Worm (Caenorhabditis elegans): ENCODE measurements around the gene T05A10.6.

- no peak for TF ChIP-seq ref-1 (GFP tag; conservative IDR thresholded peaks at IDR 0.05)
- TF ChIP-seq ztf-29 (GFP tag; IDR thresholded peaks at IDR 0.05) = no peak
- TF ChIP-seq klf-2 (GFP tag; conservative IDR thresholded peaks at IDR 0.05) = no peak
- TF ChIP-seq tab-1 (GFP tag; IDR thresholded peaks at IDR 0.05) = no peak
Observed at ce11 chrX:10772165-10772584, 22.4 kb downstream of the T05A10.6 start.
